Fruit fly (Drosophila melanogaster) whole organism, embryonic: Measurements from ENCODE around the gene CG7557.
A peak's percentile ranks its signal among the peaks of the same experiment; 100 is the strongest.

Experiments used
- Antp ChIP-seq: fragments of 200-800 bp; sonication (Bioruptor generic); optimal IDR thresholded peaks from 3 replicates; lab custom pipeline; 2016; ENCODE audit warnings: missing biosample characterization, missing genetic modification characterization
- B-H2 ChIP-seq: fragments of 200-800 bp; sonication (Bioruptor generic); optimal IDR thresholded peaks from 2 replicates; lab custom pipeline; 2018; ENCODE audit warnings: missing biosample characterization, mild to moderate bottlenecking, missing genetic modification characterization
- BtbVII ChIP-seq: fragments of 200-800 bp; sonication (Bioruptor generic); optimal IDR thresholded peaks from 3 replicates; lab custom pipeline; 2017; ENCODE audit warnings: missing biosample characterization, mild to moderate bottlenecking, missing genetic modification characterization
- CG10543 ChIP-seq: fragments of 200-800 bp; sonication (Bioruptor generic); optimal IDR thresholded peaks from 3 replicates; lab custom pipeline; 2017; ENCODE audit warnings: missing biosample characterization, mild to moderate bottlenecking, missing genetic modification characterization, moderate library complexity
- CG11504 ChIP-seq: fragments of 200-800 bp; sonication (Bioruptor generic); optimal IDR thresholded peaks from 3 replicates; lab custom pipeline; 2019; ENCODE audit warnings: missing biosample characterization, mild to moderate bottlenecking, missing genetic modification characterization, moderate library complexity
- CG12104 ChIP-seq: fragments of 200-800 bp; sonication (Bioruptor generic); optimal IDR thresholded peaks from 3 replicates; lab custom pipeline; 2016; ENCODE audit warnings: missing biosample characterization, missing genetic modification characterization
- CG12391 ChIP-seq: fragments of 200-800 bp; sonication (Bioruptor generic); optimal IDR thresholded peaks from 3 replicates; lab custom pipeline; 2018; ENCODE audit warnings: missing biosample characterization, mild to moderate bottlenecking, missing genetic modification characterization, moderate library complexity
- CG13287 ChIP-seq: fragments of 200-800 bp; sonication (Bioruptor generic); IDR thresholded peaks from 2 replicates; pipeline ENCODE4 v1.3.6; 2022; ENCODE audit warnings: missing biosample characterization, missing genetic modification characterization; ENCODE audit not compliant: partially characterized antibody
- CG13894 ChIP-seq: fragments of 200-800 bp; sonication (Bioruptor generic); optimal IDR thresholded peaks from 3 replicates; lab custom pipeline; 2018; ENCODE audit warnings: missing biosample characterization, mild to moderate bottlenecking, missing genetic modification characterization, moderate library complexity
- CG14860 ChIP-seq: fragments of 200-800 bp; sonication (Bioruptor generic); IDR thresholded peaks from 3 replicates; pipeline ENCODE4 v1.3.6; 2022; ENCODE audit warnings: missing biosample characterization, missing genetic modification characterization; ENCODE audit not compliant: partially characterized antibody
- CG16863 ChIP-seq: fragments of 200-800 bp; sonication (Bioruptor generic); optimal IDR thresholded peaks from 3 replicates; lab custom pipeline; 2016; ENCODE audit warnings: missing biosample characterization, missing genetic modification characterization
- CG17912 ChIP-seq: fragments of 200-800 bp; sonication (Bioruptor generic); optimal IDR thresholded peaks from 2 replicates; lab custom pipeline; 2018; ENCODE audit warnings: missing biosample characterization, mild to moderate bottlenecking, missing genetic modification characterization
- CG2875 ChIP-seq: fragments of 200-800 bp; sonication (Bioruptor generic); optimal IDR thresholded peaks from 2 replicates; lab custom pipeline; 2017; ENCODE audit warnings: missing biosample characterization, mild to moderate bottlenecking, missing genetic modification characterization, missing genetic modification reagents
- CG3065 ChIP-seq: fragments of 200-800 bp; sonication (Bioruptor generic); optimal IDR thresholded peaks from 2 replicates; lab custom pipeline; 2016; ENCODE audit warnings: missing biosample characterization, missing genetic modification characterization
- CG31441 ChIP-seq: fragments of 200-800 bp; sonication (Bioruptor generic); IDR thresholded peaks from 2 replicates; pipeline ENCODE4 v1.3.6; 2022; ENCODE audit warnings: missing biosample characterization, missing genetic modification characterization
- CG34376 ChIP-seq: fragments of 200-800 bp; sonication (Bioruptor generic); optimal IDR thresholded peaks from 2 replicates; lab custom pipeline; 2018; ENCODE audit warnings: missing biosample characterization, mild to moderate bottlenecking, missing genetic modification characterization
- CG4617 ChIP-seq: fragments of 200-800 bp; sonication (Bioruptor generic); optimal IDR thresholded peaks from 3 replicates; lab custom pipeline; 2016; ENCODE audit warnings: missing biosample characterization, missing genetic modification characterization, borderline replicate concordance
- CG4730 ChIP-seq: fragments of 200-800 bp; sonication (Bioruptor generic); IDR thresholded peaks from 2 replicates; pipeline ENCODE4 v1.3.6; 2022; ENCODE audit warnings: missing biosample characterization, missing genetic modification characterization
- CG5180 ChIP-seq: fragments of 200-800 bp; sonication (Bioruptor generic); optimal IDR thresholded peaks from 3 replicates; lab custom pipeline; 2017; ENCODE audit warnings: missing biosample characterization, missing genetic modification characterization, mild to moderate bottlenecking, moderate library complexity, missing genetic modification reagents
- CG8478 ChIP-seq: fragments of >200 bp; optimal IDR thresholded peaks from 2 replicates; lab custom pipeline; 2018
- CG9876 ChIP-seq: fragments of 200-800 bp; sonication (Bioruptor generic); optimal IDR thresholded peaks from 2 replicates; lab custom pipeline; 2016; ENCODE audit warnings: missing biosample characterization, missing genetic modification characterization
- Chrac-16 ChIP-seq: fragments of 200-800 bp; sonication (Bioruptor generic); optimal IDR thresholded peaks from 3 replicates; lab custom pipeline; 2016; ENCODE audit warnings: missing biosample characterization, missing genetic modification characterization
- Dll ChIP-seq: fragments of 200-800 bp; sonication (Bioruptor generic); IDR thresholded peaks from 4 replicates; pipeline ENCODE4 v1.3.6; 2022; ENCODE audit warnings: missing biosample characterization, missing genetic modification characterization; ENCODE audit not compliant: partially characterized antibody
- E2f1 ChIP-seq: fragments of 200-800 bp; sonication (Bioruptor generic); IDR thresholded peaks from 2 replicates; pipeline ENCODE4 v1.3.6; 2022; ENCODE audit warnings: missing biosample characterization, missing genetic modification characterization
- GATAe ChIP-seq: fragments of 200-800 bp; sonication (Bioruptor generic); conservative IDR thresholded peaks from 2 replicates; pipeline ENCODE4 v1.3.6; 2022; ENCODE audit warnings: missing biosample characterization, missing genetic modification characterization
- H15 ChIP-seq: fragments of 200-800 bp; sonication (Bioruptor generic); IDR thresholded peaks from 3 replicates; pipeline ENCODE4 v1.3.6; 2022; ENCODE audit warnings: missing biosample characterization, missing genetic modification characterization
- Hr3 ChIP-seq: fragments of 200-800 bp; sonication (Bioruptor generic); optimal IDR thresholded peaks from 3 replicates; lab custom pipeline; 2016; ENCODE audit warnings: missing biosample characterization, missing genetic modification characterization
- Hr78 ChIP-seq, 2 experiments: fragments of 200-800 bp in 1 of 2; fragments of >200 bp in 1 of 2; sonication (Bioruptor generic) in 1 of 2; optimal IDR thresholded peaks; 2 replicates each; lab custom pipeline; 2017 to 2019; ENCODE audit warnings: missing biosample characterization in 2 of 2, missing genetic modification characterization in 2 of 2, mild to moderate bottlenecking in 1 of 2, moderate library complexity in 1 of 2
- Jarid2 ChIP-seq: fragments of 200-800 bp; sonication (Bioruptor generic); optimal IDR thresholded peaks from 3 replicates; lab custom pipeline; 2017; ENCODE audit warnings: mild to moderate bottlenecking, missing biosample characterization, missing genetic modification reagents, missing genetic modification characterization
- Lhr ChIP-seq: fragments of 200-800 bp; sonication (Bioruptor generic); optimal IDR thresholded peaks from 3 replicates; lab custom pipeline; 2017; ENCODE audit warnings: mild to moderate bottlenecking, missing biosample characterization, missing genetic modification reagents, missing genetic modification characterization
- MBD-R2 ChIP-seq: fragments of 200-800 bp; sonication (Bioruptor generic); IDR thresholded peaks from 2 replicates; pipeline ENCODE4 v1.3.6; 2022; ENCODE audit warnings: missing biosample characterization, missing genetic modification characterization
- Optix ChIP-seq: fragments of 200-800 bp; sonication (Bioruptor generic); IDR thresholded peaks from 3 replicates; pipeline ENCODE4 v1.3.6; 2022; ENCODE audit warnings: missing biosample characterization, missing genetic modification characterization
- Poxn ChIP-seq: fragments of 200-800 bp; sonication (Bioruptor generic); IDR thresholded peaks from 2 replicates; pipeline ENCODE4 v1.3.6; 2022; ENCODE audit warnings: missing biosample characterization, missing genetic modification characterization
- Xrp1 ChIP-seq: fragments of 200-800 bp; sonication (Bioruptor generic); IDR thresholded peaks from 2 replicates; pipeline ENCODE4 v1.3.6; 2022; ENCODE audit warnings: missing biosample characterization, missing genetic modification characterization
- bsh ChIP-seq, 2 experiments: fragments of 200-800 bp; sonication (Bioruptor generic); optimal IDR thresholded peaks; 2 replicates each; lab custom pipeline; 2017 to 2018; ENCODE audit warnings: mild to moderate bottlenecking in 2 of 2, missing biosample characterization in 2 of 2, missing genetic modification characterization in 2 of 2, moderate library complexity in 1 of 2
- chm ChIP-seq: fragments of 200-800 bp; sonication (Bioruptor generic); IDR thresholded peaks from 2 replicates; pipeline ENCODE4 v1.3.6; 2022; ENCODE audit warnings: missing biosample characterization, missing genetic modification characterization
- dati ChIP-seq: fragments of 200-800 bp; sonication (Bioruptor generic); IDR thresholded peaks from 2 replicates; pipeline ENCODE4 v1.3.6; 2022; ENCODE audit warnings: missing biosample characterization, missing genetic modification characterization
- eyg ChIP-seq: fragments of 200-800 bp; sonication (Bioruptor generic); optimal IDR thresholded peaks from 3 replicates; lab custom pipeline; 2016; ENCODE audit warnings: missing biosample characterization, missing genetic modification characterization
- gsb ChIP-seq: fragments of 200-800 bp; sonication (Bioruptor generic); IDR thresholded peaks from 2 replicates; pipeline ENCODE4 v1.3.6; 2022; ENCODE audit warnings: missing biosample characterization, missing genetic modification characterization
- jing ChIP-seq: fragments of 200-800 bp; sonication (Bioruptor generic); optimal IDR thresholded peaks from 2 replicates; lab custom pipeline; 2018; ENCODE audit warnings: missing biosample characterization, mild to moderate bottlenecking, missing genetic modification characterization
- kni ChIP-seq: fragments of 200-800 bp; sonication (Bioruptor generic); optimal IDR thresholded peaks from 3 replicates; lab custom pipeline; 2017; ENCODE audit warnings: mild to moderate bottlenecking, missing biosample characterization, missing genetic modification reagents, missing genetic modification characterization
- knrl ChIP-seq: fragments of 200-800 bp; sonication (Bioruptor generic); IDR thresholded peaks from 3 replicates; pipeline ENCODE4 v1.3.6; 2022; ENCODE audit warnings: missing biosample characterization, missing genetic modification characterization; ENCODE audit not compliant: partially characterized antibody
- pnt ChIP-seq: fragments of 200-800 bp; sonication (Bioruptor generic); optimal IDR thresholded peaks from 3 replicates; lab custom pipeline; 2016; ENCODE audit warnings: missing biosample characterization, missing genetic modification characterization
- psq ChIP-seq: fragments of 200-800 bp; sonication (Bioruptor generic); optimal IDR thresholded peaks from 2 replicates; lab custom pipeline; 2017; ENCODE audit warnings: missing biosample characterization, missing genetic modification characterization
- tgo ChIP-seq: fragments of 200-800 bp; sonication (Bioruptor generic); IDR thresholded peaks from 3 replicates; pipeline ENCODE4 v1.3.6; 2022; ENCODE audit warnings: missing biosample characterization, missing genetic modification characterization
- unc-4 ChIP-seq: fragments of 200-800 bp; sonication (Bioruptor generic); IDR thresholded peaks from 2 replicates; pipeline ENCODE4 v1.3.6; 2022; ENCODE audit warnings: missing biosample characterization, missing genetic modification characterization; ENCODE audit not compliant: partially characterized antibody
- vnd ChIP-seq: fragments of 200-800 bp; sonication (Bioruptor generic); IDR thresholded peaks from 3 replicates; pipeline ENCODE4 v1.3.6; 2022; ENCODE audit warnings: missing biosample characterization, missing genetic modification characterization; ENCODE audit not compliant: partially characterized antibody
- wdn ChIP-seq: fragments of 200-800 bp; sonication (Bioruptor generic); IDR thresholded peaks from 2 replicates; pipeline ENCODE4 v1.3.6; 2022; ENCODE audit warnings: missing biosample characterization, missing genetic modification characterization
- zen ChIP-seq: fragments of 200-800 bp; sonication (Bioruptor generic); optimal IDR thresholded peaks from 3 replicates; lab custom pipeline; 2018; ENCODE audit warnings: missing biosample characterization, mild to moderate bottlenecking, missing genetic modification characterization, moderate library complexity
- zf30C ChIP-seq: fragments of 200-800 bp; sonication (Bioruptor generic); optimal IDR thresholded peaks from 3 replicates; lab custom pipeline; 2018; ENCODE audit warnings: missing biosample characterization, mild to moderate bottlenecking, missing genetic modification characterization

Gene CG7557

dm6 chr3L:11402305-11402704, 42.7 kb upstream of the CG7557 start (continued):
- TF ChIP-seq kni (GFP tag; lab: Kevin White, UChicago) (no peak), CG9876 (GFP tag; lab: Kevin White, UChicago) (no peak), CG2875 (GFP tag; lab: Kevin White, UChicago) (no peak), zen (no peak), CG12391 (tag; lab: Kevin White, UChicago) (peak; percentile 37), chm (GFP tag; lab: Robert Waterston, UW) (no peak), wdn (GFP tag; lab: Robert Waterston, UW) (no peak; the same call in 1 of the 2 replicates), vnd (GFP tag; lab: Robert Waterston, UW) (no peak), Antp (GFP tag; lab: Kevin White, UChicago) (no peak), bsh (GFP tag; optimal IDR thresholded peaks at IDR 0.05; lab: Kevin White, UChicago) (peak in 1 of 2 experiments; percentile 30), Poxn (no peak), Hr3 (GFP tag; lab: Kevin White, UChicago) (no peak), CG5180 (no peak), CG17912 (GFP tag; lab: Kevin White, UChicago) (no peak), pnt (GFP tag; lab: Kevin White, UChicago) (no peak), Hr78 (GFP tag; optimal IDR thresholded peaks at IDR 0.05; lab: Kevin White, UChicago) (no peak), unc-4 (GFP tag; lab: Robert Waterston, UW) (no peak), GATAe (GFP tag; lab: Robert Waterston, UW) (no peak), eyg (GFP tag; lab: Kevin White, UChicago) (no peak), H15 (0 out of 3 replicates have a peak, but pooled peaks have one; percentile 27), CG12104 (GFP tag; lab: Kevin White, UChicago) (no peak), Chrac-16 (no peak), jing (GFP tag; lab: Kevin White, UChicago) (no peak), B-H2 (no peak), psq (no peak), CG3065 (no peak), CG16863 (GFP tag; lab: Kevin White, UChicago) (peak; percentile 11), Optix (GFP tag; lab: Robert Waterston, UW) (no peak), Jarid2 (GFP tag; lab: Kevin White, UChicago) (no peak), CG4730 (GFP tag; lab: Robert Waterston, UW) (no peak), CG13287 (GFP tag; lab: Robert Waterston, UW) (no peak), CG31441 (0 out of 2 replicates have a peak, but pooled peaks have one; percentile 18), gsb (GFP tag; lab: Robert Waterston, UW) (no peak), CG4617 (GFP tag; lab: Kevin White, UChicago) (no peak), MBD-R2 (GFP tag; lab: Robert Waterston, UW) (peak; percentile 9; the same call in 1 of the 2 replicates), CG13894 (tag; lab: Kevin White, UChicago) (no peak), Dll (GFP tag; lab: Robert Waterston, UW) (no peak), CG8478 (lab: Kevin White, UChicago) (no peak), Lhr (GFP tag; lab: Kevin White, UChicago) (no peak), dati (GFP tag; lab: Robert Waterston, UW) (no peak), CG10543 (GFP tag; lab: Kevin White, UChicago) (no peak), knrl (GFP tag; lab: Robert Waterston, UW) (no peak), E2f1 (GFP tag; lab: Robert Waterston, UW) (no peak), CG34376 (no peak), tgo (GFP tag; lab: Robert Waterston, UW) (peak; percentile 58; the same call in 2 of the 3 replicates), CG11504 (tag; lab: Kevin White, UChicago) (peak; percentile 53), CG14860 (GFP tag; lab: Robert Waterston, UW) (no peak), BtbVII (no peak), Xrp1 (GFP tag; lab: Robert Waterston, UW) (peak; percentile 70; the same call in 1 of the 2 replicates), zf30C (GFP tag; lab: Kevin White, UChicago) (no peak)
